Fruit fly (Drosophila melanogaster): ENCODE results near the gene CG43136.

Gene CG43136

DNA sequence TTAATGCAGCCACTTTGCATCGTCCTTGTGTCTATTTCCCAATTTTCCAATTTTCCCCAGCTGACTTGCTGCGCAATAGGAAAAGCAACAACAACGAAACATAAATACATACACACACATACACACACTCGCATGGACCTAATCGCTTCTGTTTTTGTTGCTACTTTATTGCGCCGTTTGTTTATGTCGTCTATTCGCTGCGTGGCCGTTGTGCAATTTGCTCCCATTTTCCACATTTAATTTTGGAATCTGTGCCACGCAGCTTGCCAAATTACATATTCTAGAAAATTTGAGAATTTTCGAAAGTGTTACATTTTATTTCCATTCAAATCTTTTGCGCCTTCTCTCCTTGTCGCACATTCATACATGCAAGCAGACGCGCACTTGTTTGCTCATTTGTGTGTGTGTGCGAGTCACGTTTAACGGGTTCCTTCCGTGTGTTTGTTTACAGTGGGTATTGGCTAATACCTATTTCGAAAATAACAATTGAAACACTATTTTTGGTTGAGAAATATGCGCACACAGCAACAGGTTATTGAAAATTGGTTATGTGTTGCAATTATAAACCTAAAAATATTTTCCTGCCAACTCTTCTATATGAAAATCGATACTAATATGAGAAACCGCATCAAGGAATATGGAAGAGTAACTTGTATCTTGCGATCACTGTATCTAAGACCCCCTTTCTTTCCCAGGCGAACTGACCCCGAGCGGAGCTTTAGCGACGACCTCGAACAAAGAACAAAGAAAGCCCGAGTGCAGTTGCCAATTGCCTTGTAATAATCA, 26.8 kb downstream of the CG43136 start (continued):
- TF ChIP-seq CG6854 (GFP tag; optimal IDR thresholded peaks at IDR 0.05) (peak; percentile 70), CG11762 (GFP tag; optimal IDR thresholded peaks at IDR 0.05; ENCODE audit: insufficient read depth) (peak; percentile 75), salr (GFP tag; optimal IDR thresholded peaks at IDR 0.05) (peak; percentile 42 to 71), CG32006 (GFP tag; optimal IDR thresholded peaks at IDR 0.05) (peak; percentile 84), fd85E (GFP tag; optimal IDR thresholded peaks at IDR 0.05) (peak; percentile 38), CG11902 (GFP tag; optimal IDR thresholded peaks at IDR 0.05) (peak; percentile 67), OdsH (GFP tag; optimal IDR thresholded peaks at IDR 0.05) (peak; percentile 83), Smox (GFP tag; optimal IDR thresholded peaks at IDR 0.05) (peak; percentile 84), CG3919 (GFP tag; optimal IDR thresholded peaks at IDR 0.05) (peak; percentile 84), CG8119 (GFP tag; IDR thresholded peaks at IDR 0.05) (peak; percentile 86), cyc (GFP tag; optimal IDR thresholded peaks at IDR 0.05) (peak; percentile 87), Gug (GFP tag; IDR thresholded peaks at IDR 0.05) (peak; percentile 78), Ets21C (GFP tag; optimal IDR thresholded peaks at IDR 0.05) (peak; percentile 78), Hr4 (GFP tag; optimal IDR thresholded peaks at IDR 0.05) (peak; percentile 70), dsx (GFP tag; optimal IDR thresholded peaks at IDR 0.05; ENCODE audit: poor library complexity, severe bottlenecking) (peak; percentile 73), Sox102F (GFP tag; optimal IDR thresholded peaks at IDR 0.05) (peak; percentile 86)

DNA sequence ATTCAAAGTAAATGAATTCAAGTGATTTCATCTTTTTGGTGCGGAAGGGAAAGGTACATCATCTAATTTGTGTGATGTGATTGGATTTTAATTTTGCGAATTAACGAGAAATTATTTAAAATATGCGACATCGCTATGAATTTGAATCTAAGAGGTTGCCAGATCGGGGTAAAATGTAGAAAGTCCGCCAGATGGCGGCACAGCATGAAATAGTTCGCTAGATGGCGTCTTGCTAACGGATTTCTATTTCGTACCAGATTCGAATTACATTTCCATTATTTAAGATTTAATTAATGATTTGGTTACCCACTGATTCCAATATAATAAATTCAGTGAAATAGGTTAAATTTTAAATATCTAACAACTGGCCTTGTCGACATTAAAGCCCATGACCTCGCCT, 29.8 kb downstream of the CG43136 start:
- peak; percentile 19 for TF ChIP-seq vri (GFP tag; optimal IDR thresholded peaks at IDR 0.05)
- peak; percentile 28 for TF ChIP-seq svp (GFP tag)
- TF ChIP-seq CG6808 (GFP tag; optimal IDR thresholded peaks at IDR 0.05), result peak; percentile 21
- peak; percentile 55 for TF ChIP-seq cyc (GFP tag; optimal IDR thresholded peaks at IDR 0.05)
- peak; percentile 27 for TF ChIP-seq Met (GFP tag; optimal IDR thresholded peaks at IDR 0.05)
- peak; percentile 42 for TF ChIP-seq lz (GFP tag; optimal IDR thresholded peaks at IDR 0.05)
- no peak for TF ChIP-seq CG32006 (GFP tag; optimal IDR thresholded peaks at IDR 0.05)
- peak; percentile 57 for TF ChIP-seq Eip78C (GFP tag)
- peak; percentile 31 for TF ChIP-seq esn (GFP tag; optimal IDR thresholded peaks at IDR 0.05)
- TF ChIP-seq Smox (GFP tag; optimal IDR thresholded peaks at IDR 0.05), result no peak
- no peak for TF ChIP-seq net (GFP tag; optimal IDR thresholded peaks at IDR 0.05)
- TF ChIP-seq Hr39 (GFP tag; optimal IDR thresholded peaks at IDR 0.05), result peak; percentile 45
- TF ChIP-seq Sox14 (GFP tag; optimal IDR thresholded peaks at IDR 0.05), result peak; percentile 32
- peak; percentile 50 for TF ChIP-seq CG31627 (GFP tag; optimal IDR thresholded peaks at IDR 0.05)
- no peak for TF ChIP-seq achi (GFP tag; optimal IDR thresholded peaks at IDR 0.05)
- no peak for TF ChIP-seq CG8119 (GFP tag; IDR thresholded peaks at IDR 0.05)
- no peak for TF ChIP-seq Ets96B (tag; optimal IDR thresholded peaks at IDR 0.05)
- no peak for TF ChIP-seq CG15336 (GFP tag; IDR thresholded peaks at IDR 0.05)
- no peak for TF ChIP-seq fkh (GFP tag; optimal IDR thresholded peaks at IDR 0.05)
- no peak for TF ChIP-seq CG11902 (GFP tag; optimal IDR thresholded peaks at IDR 0.05)
- no peak for TF ChIP-seq fd59A (GFP tag; optimal IDR thresholded peaks at IDR 0.05)
- TF ChIP-seq eg (GFP tag; IDR thresholded peaks at IDR 0.05), result no peak
- peak; percentile 9 for TF ChIP-seq Sox102F (GFP tag; optimal IDR thresholded peaks at IDR 0.05)
- peak; percentile 8 for TF ChIP-seq acj6 (GFP tag; optimal IDR thresholded peaks at IDR 0.05)
- no peak for TF ChIP-seq CG8632 (GFP tag; optimal IDR thresholded peaks at IDR 0.05)
- no peak for TF ChIP-seq Eip93F (GFP tag; optimal IDR thresholded peaks at IDR 0.05)
- peak; percentile 14 for TF ChIP-seq CG3032 (tag; optimal IDR thresholded peaks at IDR 0.05)
- TF ChIP-seq pdm3 (GFP tag; optimal IDR thresholded peaks at IDR 0.05), result peak; percentile 22
- TF ChIP-seq Blimp-1 (GFP tag; optimal IDR thresholded peaks at IDR 0.05), result no peak
- TF ChIP-seq fd85E (GFP tag; optimal IDR thresholded peaks at IDR 0.05), result no peak
- TF ChIP-seq Eip75B (GFP tag; optimal IDR thresholded peaks at IDR 0.05), result peak; percentile 9

Measured in whole organism, prepupa.